Fruit fly (Drosophila melanogaster): ENCODE results near the gene CG32284.

The CG32284 gene

DNA sequence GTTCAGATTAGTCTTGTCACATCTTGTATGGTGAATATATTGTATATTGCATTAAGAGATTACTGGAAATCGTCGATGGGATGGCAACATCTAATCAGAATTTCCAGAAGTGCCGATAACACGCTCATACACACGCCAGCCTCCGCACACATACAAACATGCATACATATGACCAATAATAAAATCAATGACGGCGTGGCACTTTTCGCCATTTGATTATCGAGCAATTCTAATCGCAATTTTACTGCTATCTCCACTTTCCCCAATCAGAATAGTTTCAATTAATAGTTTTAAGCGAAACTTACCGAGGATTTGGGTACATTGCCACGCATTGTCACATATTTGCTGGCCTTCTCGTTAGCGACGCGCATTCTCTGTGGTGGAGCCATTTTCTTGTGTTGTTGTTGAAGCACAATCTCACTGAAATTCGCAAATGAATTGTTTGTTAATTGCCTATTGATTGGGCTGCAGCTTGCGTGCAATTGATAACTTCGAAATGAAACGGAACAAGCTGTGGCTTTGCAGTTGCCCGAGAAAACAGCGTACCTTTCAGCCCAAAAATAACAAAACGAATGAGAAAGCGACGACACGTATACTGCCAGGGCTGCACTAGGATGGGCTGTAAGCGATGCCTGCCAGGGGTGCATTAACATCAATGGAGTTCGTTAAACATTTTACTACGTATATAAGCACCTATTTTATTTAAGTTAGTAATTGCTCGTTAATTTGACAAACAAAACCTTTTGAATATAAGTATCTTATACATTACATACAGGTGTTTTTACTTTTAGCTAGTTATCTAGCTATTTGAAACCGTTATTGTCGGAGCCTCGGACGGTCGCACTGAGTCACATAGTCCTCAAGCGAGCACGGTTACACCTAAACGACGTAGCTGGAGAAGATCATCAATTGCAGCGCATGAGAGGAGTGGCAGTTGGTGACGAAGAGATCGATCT, 12.3 kb downstream of the CG32284 start, which contains the start of the genes CG32276 and gry (continued):
- TF ChIP-seq CG6689 (GFP tag; IDR thresholded peaks at IDR 0.05) = peak; percentile 69
- peak; percentile 85 for TF ChIP-seq MBD-R2 (GFP tag; IDR thresholded peaks at IDR 0.05)
- TF ChIP-seq CG10147 (GFP tag; optimal IDR thresholded peaks at IDR 0.05) = no peak
- peak; percentile 80 for TF ChIP-seq CG13624 (GFP tag; optimal IDR thresholded peaks at IDR 0.05)
- TF ChIP-seq D19A (tag; optimal IDR thresholded peaks at IDR 0.05) = no peak
- TF ChIP-seq Ravus (GFP tag; IDR thresholded peaks at IDR 0.05) = no peak
- TF ChIP-seq gro (GFP tag; optimal IDR thresholded peaks at IDR 0.05) = no peak
- TF ChIP-seq scrt (GFP tag; optimal IDR thresholded peaks at IDR 0.05) = peak; percentile 76
- TF ChIP-seq Doc3 (GFP tag; IDR thresholded peaks at IDR 0.05; ENCODE audit: partially characterized antibody) = no peak
- TF ChIP-seq sc (optimal IDR thresholded peaks at IDR 0.05) = no peak
- TF ChIP-seq sc (GFP tag; optimal IDR thresholded peaks at IDR 0.05) = no peak
- TF ChIP-seq CG5953 (GFP tag; IDR thresholded peaks at IDR 0.05) = no peak
- peak; percentile 48 for TF ChIP-seq ERR (GFP tag; optimal IDR thresholded peaks at IDR 0.05)
- TF ChIP-seq nmo (GFP tag; optimal IDR thresholded peaks at IDR 0.05) = peak; percentile 84
- TF ChIP-seq HLH4C (GFP tag; IDR thresholded peaks at IDR 0.05; ENCODE audit: partially characterized antibody) = no peak; the same call in 2 of the 3 replicates
- no peak for TF ChIP-seq ato (GFP tag; IDR thresholded peaks at IDR 0.05; ENCODE audit: partially characterized antibody)
- no peak for TF ChIP-seq nerfin-2 (GFP tag; IDR thresholded peaks at IDR 0.05; ENCODE audit: partially characterized antibody)
- peak; percentile 63 for TF ChIP-seq trh (GFP tag; optimal IDR thresholded peaks at IDR 0.05)
- TF ChIP-seq jing (GFP tag; optimal IDR thresholded peaks at IDR 0.05) = no peak
- TF ChIP-seq slp2 (GFP tag; optimal IDR thresholded peaks at IDR 0.05) = peak; percentile 67
- no peak for TF ChIP-seq Eip74EF (GFP tag; optimal IDR thresholded peaks at IDR 0.05)
- TF ChIP-seq sima (GFP tag; optimal IDR thresholded peaks at IDR 0.05) = no peak
- TF ChIP-seq CG11695 (GFP tag; IDR thresholded peaks at IDR 0.05) = peak; percentile 73
- no peak for TF ChIP-seq CG11504 (tag; optimal IDR thresholded peaks at IDR 0.05)
- TF ChIP-seq CG17186 (GFP tag; optimal IDR thresholded peaks at IDR 0.05) = peak; percentile 81
- no peak for TF ChIP-seq D19B (GFP tag; optimal IDR thresholded peaks at IDR 0.05)
- TF ChIP-seq Mes4 (GFP tag; optimal IDR thresholded peaks at IDR 0.05) = peak; percentile 80
- TF ChIP-seq twi (tag; optimal IDR thresholded peaks at IDR 0.05) = peak; percentile 61
- TF ChIP-seq CG1602 (GFP tag; optimal IDR thresholded peaks at IDR 0.05) = peak; percentile 66
- TF ChIP-seq Ets97D (GFP tag; optimal IDR thresholded peaks at IDR 0.05) = peak; percentile 90
- peak; percentile 71 for TF ChIP-seq CG10979 (tag; optimal IDR thresholded peaks at IDR 0.05)
- no peak for TF ChIP-seq schlank (tag; optimal IDR thresholded peaks at IDR 0.05)
- TF ChIP-seq en (GFP tag; optimal IDR thresholded peaks at IDR 0.05) = peak; percentile 53
- no peak for TF ChIP-seq CG5180 (GFP tag; optimal IDR thresholded peaks at IDR 0.05)
- no peak for TF ChIP-seq CG1832 (GFP tag; optimal IDR thresholded peaks at IDR 0.05)
- peak; percentile 60 for TF ChIP-seq cato (GFP tag; optimal IDR thresholded peaks at IDR 0.05; ENCODE audit: borderline replicate concordance)
- TF ChIP-seq CG12236 (GFP tag; optimal IDR thresholded peaks at IDR 0.05) = peak; percentile 41
- TF ChIP-seq CG14710 (tag; optimal IDR thresholded peaks at IDR 0.05) = peak; percentile 91
- no peak for TF ChIP-seq abd-A (tag; optimal IDR thresholded peaks at IDR 0.05)
- TF ChIP-seq br (optimal IDR thresholded peaks at IDR 0.05) = no peak
- peak; percentile 69 for TF ChIP-seq zen (tag; optimal IDR thresholded peaks at IDR 0.05)
- peak; percentile 18 for TF ChIP-seq fd102C (GFP tag; optimal IDR thresholded peaks at IDR 0.05)
- TF ChIP-seq rib (GFP tag; IDR thresholded peaks at IDR 0.05) = no peak
- 0 out of 2 replicates have a peak, but pooled peaks have one; percentile 27 for TF ChIP-seq CG11085 (GFP tag; IDR thresholded peaks at IDR 0.05)
- TF ChIP-seq CG12104 (GFP tag; optimal IDR thresholded peaks at IDR 0.05) = peak; percentile 53
- TF ChIP-seq CG4707 (GFP tag; optimal IDR thresholded peaks at IDR 0.05) = no peak
- no peak for TF ChIP-seq kni (GFP tag; optimal IDR thresholded peaks at IDR 0.05)
- TF ChIP-seq pho (GFP tag; optimal IDR thresholded peaks at IDR 0.05) = peak; percentile 79

Data from whole organism, embryonic.